Worm (Caenorhabditis elegans) whole organism, L4 larva: Measurements from ENCODE around the gene pifk-1.

ENCODE experiments used
- F10B5.3 ChIP-seq: sonication (generic microtip); optimal IDR thresholded peaks from 2 replicates; lab custom pipeline; 2016; ENCODE audit warnings: mild to moderate bottlenecking, missing genetic modification characterization, missing compliant biosample characterization
- F26F4.8 ChIP-seq: fragments of 200-800 bp; sonication (Bioruptor generic); conservative IDR thresholded peaks from 2 replicates; pipeline ENCODE4 v1.3.6; 2022; ENCODE audit warnings: missing genetic modification characterization, missing compliant biosample characterization
- F37D6.2 ChIP-seq: sonication (generic microtip); optimal IDR thresholded peaks from 2 replicates; lab custom pipeline; 2016; ENCODE audit warnings: mild to moderate bottlenecking, missing genetic modification characterization, missing compliant biosample characterization
- T20F7.1 ChIP-seq: fragments of 200-800 bp; sonication (Bioruptor generic); optimal IDR thresholded peaks from 2 replicates; lab custom pipeline; 2018; ENCODE audit warnings: mild to moderate bottlenecking, missing genetic modification characterization, missing compliant biosample characterization
- T26A8.4 ChIP-seq: fragments of 200-800 bp; sonication (Bioruptor generic); IDR thresholded peaks from 2 replicates; pipeline ENCODE4 v1.3.6; 2022; ENCODE audit warnings: missing genetic modification characterization, missing compliant biosample characterization
- Y48G9A.11 ChIP-seq: fragments of 200-800 bp; sonication (Bioruptor generic); IDR thresholded peaks from 2 replicates; pipeline ENCODE4 v1.3.6; 2022; ENCODE audit warnings: missing genetic modification reagents, missing genetic modification characterization, missing compliant biosample characterization
- ZK546.5 ChIP-seq, 2 experiments: sonication (generic microtip); optimal IDR thresholded peaks; 2 replicates each; lab custom pipeline; 2017; ENCODE audit warnings: missing biosample characterization in 2 of 2, missing genetic modification characterization in 2 of 2
- aha-1 ChIP-seq: fragments of 150-350 bp; peaks from one replicate; lab custom pipeline; 2014; ENCODE audit warnings: missing biosample characterization, missing genetic modification characterization
- attf-4 ChIP-seq: sonication (generic microtip); optimal IDR thresholded peaks from 3 replicates; lab custom pipeline; 2017; ENCODE audit warnings: missing biosample characterization, missing genetic modification characterization
- ceh-20 ChIP-seq: fragments of 200-800 bp; sonication (Bioruptor generic); IDR thresholded peaks from 2 replicates; pipeline ENCODE4 v1.3.6; 2022; ENCODE audit warnings: missing genetic modification reagents, missing genetic modification characterization, missing compliant biosample characterization
- ceh-32 ChIP-seq: sonication (generic microtip); optimal IDR thresholded peaks from 2 replicates; lab custom pipeline; 2016; ENCODE audit warnings: mild to moderate bottlenecking, missing genetic modification characterization, missing compliant biosample characterization; ENCODE audit not compliant: poor library complexity
- ceh-44 ChIP-seq: fragments of 200-800 bp; sonication (Bioruptor generic); IDR thresholded peaks from 2 replicates; pipeline ENCODE4 v1.3.6; 2022; ENCODE audit warnings: missing genetic modification reagents, missing genetic modification characterization, missing compliant biosample characterization
- ceh-82 ChIP-seq: sonication (generic microtip); optimal IDR thresholded peaks from 2 replicates; lab custom pipeline; 2017; ENCODE audit warnings: missing biosample characterization, missing genetic modification characterization
- ces-1 ChIP-seq: fragments of 150-350 bp; sonication (generic microtip); optimal IDR thresholded peaks from 4 replicates; lab custom pipeline; 2014; ENCODE audit warnings: missing biosample characterization, missing genetic modification reagents, missing genetic modification characterization
- daf-16 ChIP-seq, 3 experiments: sonication (generic microtip); optimal IDR thresholded peaks; 2 replicates each; lab custom pipeline; 2016 to 2017; ENCODE audit warnings: missing genetic modification characterization in 3 of 3, missing genetic modification reagents in 3 of 3, mild to moderate bottlenecking in 2 of 3, missing compliant biosample characterization in 2 of 3, missing biosample characterization in 1 of 3, moderate library complexity in 1 of 3
- dmd-8 ChIP-seq: fragments of 200-800 bp; sonication (Bioruptor generic); IDR thresholded peaks from 2 replicates; pipeline ENCODE4 v1.3.6; 2022; ENCODE audit warnings: missing genetic modification characterization, missing compliant biosample characterization
- dmd-9 ChIP-seq: fragments of 200-800 bp; sonication (Bioruptor generic); IDR thresholded peaks from 2 replicates; pipeline ENCODE4 v1.3.6; 2022; ENCODE audit warnings: missing genetic modification reagents, missing genetic modification characterization, missing compliant biosample characterization
- dpl-1 ChIP-seq: fragments of 150-350 bp; optimal IDR thresholded peaks from 2 replicates; lab custom pipeline; 2014; ENCODE audit warnings: missing biosample characterization, missing genetic modification reagents, missing genetic modification characterization
- duxl-1 ChIP-seq: sonication (generic microtip); optimal IDR thresholded peaks from 2 replicates; lab custom pipeline; 2016; ENCODE audit warnings: mild to moderate bottlenecking, missing genetic modification characterization, moderate library complexity, missing compliant biosample characterization; ENCODE audit not compliant: poor library complexity
- egl-27 ChIP-seq: sonication (generic microtip); optimal IDR thresholded peaks from 3 replicates; lab custom pipeline; 2017; ENCODE audit warnings: missing biosample characterization, missing genetic modification reagents, missing genetic modification characterization
- gei-8 ChIP-seq: fragments of 200-800 bp; sonication (Bioruptor generic); optimal IDR thresholded peaks from 2 replicates; lab custom pipeline; 2018; ENCODE audit warnings: mild to moderate bottlenecking, missing genetic modification characterization, missing compliant biosample characterization
- hif-1 ChIP-seq, 2 experiments: sonication (generic microtip); optimal IDR thresholded peaks; 2 replicates each; lab custom pipeline; 2016 to 2017; ENCODE audit warnings: missing compliant biosample characterization in 2 of 2, missing genetic modification characterization in 2 of 2, missing genetic modification reagents in 2 of 2, missing genotype in 2 of 2, mild to moderate bottlenecking in 1 of 2
- hlh-11 ChIP-seq: fragments of 200-800 bp; sonication (Bioruptor generic); optimal IDR thresholded peaks from 2 replicates; lab custom pipeline; 2018; ENCODE audit warnings: mild to moderate bottlenecking, missing genetic modification characterization, missing compliant biosample characterization
- hlh-30 ChIP-seq: sonication (generic microtip); optimal IDR thresholded peaks from 2 replicates; lab custom pipeline; 2017; ENCODE audit warnings: antibody characterized with exemption, mild to moderate bottlenecking, missing genetic modification characterization, missing compliant biosample characterization; ENCODE audit not compliant: insufficient read depth
- hmg-1.1 ChIP-seq: fragments of 200-800 bp; sonication (Bioruptor generic); IDR thresholded peaks from 2 replicates; pipeline ENCODE4 v1.3.6; 2022; ENCODE audit warnings: missing genetic modification reagents, missing genetic modification characterization, missing compliant biosample characterization
- lim-7 ChIP-seq: fragments of 200-800 bp; sonication (Bioruptor generic); IDR thresholded peaks from 2 replicates; pipeline ENCODE4 v1.3.6; 2022; ENCODE audit warnings: missing genetic modification characterization, missing compliant biosample characterization
- lin-29 ChIP-seq: fragments of 200-800 bp; sonication (Bioruptor generic); IDR thresholded peaks from 2 replicates; pipeline ENCODE4 v1.3.6; 2022; ENCODE audit warnings: missing genetic modification reagents, missing genetic modification characterization, missing compliant biosample characterization
- madf-5 ChIP-seq, 2 experiments: fragments of 200-800 bp; sonication (Bioruptor generic); IDR thresholded peaks; 2 replicates each; pipeline ENCODE4 v1.3.6; 2022; ENCODE audit warnings: missing compliant biosample characterization in 2 of 2, missing genetic modification characterization in 2 of 2
- madf-9 ChIP-seq: fragments of 200-800 bp; sonication (Bioruptor generic); conservative IDR thresholded peaks from 2 replicates; pipeline ENCODE4 v1.3.6; 2022; ENCODE audit warnings: missing genetic modification reagents, missing genetic modification characterization, missing compliant biosample characterization
- mxl-2 ChIP-seq: fragments of 200-800 bp; sonication (Bioruptor generic); conservative IDR thresholded peaks from 2 replicates; pipeline ENCODE4 v1.3.6; 2022; ENCODE audit warnings: missing genetic modification reagents, missing genetic modification characterization, missing compliant biosample characterization
- nhr-11 ChIP-seq: fragments of 150-350 bp; optimal IDR thresholded peaks from 2 replicates; lab custom pipeline; 2014; ENCODE audit warnings: missing biosample characterization, missing genetic modification characterization
- nhr-28 ChIP-seq: fragments of 150-350 bp; optimal IDR thresholded peaks from 2 replicates; lab custom pipeline; 2014; ENCODE audit warnings: missing biosample characterization, missing genetic modification characterization
- nhr-41 ChIP-seq: fragments of 200-800 bp; sonication (Bioruptor generic); IDR thresholded peaks from 2 replicates; pipeline ENCODE4 v1.3.6; 2022; ENCODE audit warnings: missing genetic modification reagents, missing genetic modification characterization, missing compliant biosample characterization
- nhr-48 ChIP-seq: sonication (generic microtip); optimal IDR thresholded peaks from 2 replicates; lab custom pipeline; 2016; ENCODE audit warnings: mild to moderate bottlenecking, missing genetic modification characterization, missing compliant biosample characterization
- nhr-76 ChIP-seq: fragments of 150-350 bp; optimal IDR thresholded peaks from 2 replicates; lab custom pipeline; 2014; ENCODE audit warnings: missing biosample characterization, missing genetic modification characterization
- pha-4 ChIP-seq, 2 experiments: fragments of 150-350 bp in 1 of 2; fragments of 200-800 bp in 1 of 2; sonication (Bioruptor generic) in 1 of 2; IDR thresholded peaks in 1 of 2; optimal IDR thresholded peaks in 1 of 2; 2 replicates each; pipeline versions ENCODE4 v1.3.6 to Lab custom; 2014 to 2022; ENCODE audit warnings: missing genetic modification characterization in 2 of 2, missing genetic modification reagents in 2 of 2, missing biosample characterization in 1 of 2, missing compliant biosample characterization in 1 of 2
- php-3 ChIP-seq: fragments of 200-800 bp; sonication (Bioruptor generic); IDR thresholded peaks from 2 replicates; pipeline ENCODE4 v1.3.6; 2022; ENCODE audit warnings: missing genetic modification reagents, missing genetic modification characterization, missing compliant biosample characterization
- rbr-2 ChIP-seq: sonication (generic microtip); optimal IDR thresholded peaks from 2 replicates; lab custom pipeline; 2016; ENCODE audit warnings: missing genotype, missing genetic modification characterization, missing compliant biosample characterization
- sdz-12 ChIP-seq: fragments of 200-800 bp; sonication (Bioruptor generic); optimal IDR thresholded peaks from 2 replicates; lab custom pipeline; 2018; ENCODE audit warnings: mild to moderate bottlenecking, missing genetic modification characterization, missing compliant biosample characterization
- set-16 ChIP-seq: fragments of 200-800 bp; sonication (Bioruptor generic); IDR thresholded peaks from 2 replicates; pipeline ENCODE4 v1.3.6; 2022; ENCODE audit warnings: missing genetic modification reagents, missing genetic modification characterization, missing compliant biosample characterization
- skn-1 ChIP-seq: fragments of 150-350 bp; optimal IDR thresholded peaks from 2 replicates; lab custom pipeline; 2014; ENCODE audit warnings: missing biosample characterization, missing genetic modification characterization
- snpc-1.2 ChIP-seq: fragments of 200-800 bp; sonication (Bioruptor generic); IDR thresholded peaks from 2 replicates; pipeline ENCODE4 v1.3.6; 2022; ENCODE audit warnings: missing genetic modification reagents, missing genetic modification characterization, missing compliant biosample characterization
- snpc-4 ChIP-seq: fragments of 150-350 bp; optimal IDR thresholded peaks from 2 replicates; lab custom pipeline; 2014; ENCODE audit warnings: missing biosample characterization, missing genetic modification characterization
- unc-39 ChIP-seq: sonication (generic microtip); optimal IDR thresholded peaks from 2 replicates; lab custom pipeline; 2017; ENCODE audit warnings: missing biosample characterization, missing genetic modification characterization
- vab-7 ChIP-seq: fragments of 200-800 bp; sonication (Bioruptor generic); IDR thresholded peaks from 2 replicates; pipeline ENCODE4 v1.3.6; 2022; ENCODE audit warnings: missing genetic modification reagents, missing genetic modification characterization, missing compliant biosample characterization
- zag-1 ChIP-seq: fragments of 150-350 bp; optimal IDR thresholded peaks from 2 replicates; lab custom pipeline; 2014; ENCODE audit warnings: missing biosample characterization, missing genetic modification characterization
- zfp-2 ChIP-seq: sonication (generic microtip); optimal IDR thresholded peaks from 2 replicates; lab custom pipeline; 2016; ENCODE audit warnings: mild to moderate bottlenecking, missing genetic modification characterization, missing compliant biosample characterization
- zfp-3 ChIP-seq: fragments of 200-800 bp; sonication (Bioruptor generic); conservative IDR thresholded peaks from 2 replicates; pipeline ENCODE4 v1.3.6; 2022; ENCODE audit warnings: missing genetic modification reagents, missing genetic modification characterization, missing compliant biosample characterization
- ztf-11 ChIP-seq: fragments of 150-350 bp; optimal IDR thresholded peaks from 2 replicates; lab custom pipeline; 2014; ENCODE audit warnings: missing biosample characterization, missing genetic modification characterization
- ztf-7 ChIP-seq: fragments of 150-350 bp; optimal IDR thresholded peaks from 2 replicates; lab custom pipeline; 2014; ENCODE audit warnings: missing biosample characterization, missing genetic modification characterization

pifk-1 gene

DNA sequence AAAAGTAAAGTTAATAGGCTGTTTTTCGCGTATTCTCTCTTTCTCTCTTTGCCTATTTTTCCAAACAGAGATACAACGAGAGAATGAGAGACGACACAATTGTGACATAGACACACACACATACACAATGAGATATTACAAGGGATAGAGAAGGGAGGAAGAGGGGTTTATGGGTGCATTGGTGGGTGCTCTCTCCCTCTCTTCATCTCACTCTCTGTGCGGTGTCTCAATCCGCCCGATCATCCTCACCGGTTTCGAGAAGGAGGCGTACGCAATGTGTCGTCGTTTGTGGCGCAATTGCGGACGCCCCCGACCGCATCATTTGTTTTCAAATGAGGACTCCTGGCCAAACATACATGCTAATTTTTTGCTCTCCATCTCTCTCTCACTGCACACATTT, 25.2 kb upstream of the pifk-1 start:
- TF ChIP-seq F10B5.3 (tag; lab: Kevin White, UChicago) = no peak
- TF ChIP-seq F26F4.8 = no peak
- TF ChIP-seq madf-5 (GFP tag; IDR thresholded peaks at IDR 0.05; lab: Robert Waterston, UW) = 0 out of 4 replicates have a peak, but pooled peaks of 1 of the 2 experiments have one; percentile 9
- TF ChIP-seq nhr-41 = no peak
- TF ChIP-seq unc-39 (tag; lab: Kevin White, UChicago) = no peak
- peak; percentile 75 for TF ChIP-seq nhr-28 (tag; lab: Kevin White, UChicago)
- TF ChIP-seq hlh-11 (tag; lab: Kevin White, UChicago) = peak; percentile 87
- TF ChIP-seq ceh-44 (GFP tag; lab: Robert Waterston, UW) = 0 out of 2 replicates have a peak, but pooled peaks have one; percentile 9
- no peak for TF ChIP-seq nhr-76 (tag; lab: Kevin White, UChicago)
- TF ChIP-seq dmd-8 (GFP tag; lab: Robert Waterston, UW) = no peak
- peak; percentile 80 for TF ChIP-seq hlh-30 (tag; lab: Kevin White, UChicago)
- TF ChIP-seq zag-1 = peak; percentile 68
- no peak for TF ChIP-seq dmd-9 (GFP tag; lab: Robert Waterston, UW)
- TF ChIP-seq set-16 (GFP tag; lab: Robert Waterston, UW) = peak; percentile 79
- peak in 1 of 2 experiments; percentile 74 for TF ChIP-seq daf-16 (GFP tag; optimal IDR thresholded peaks at IDR 0.05; lab: Kevin White, UChicago)
- TF ChIP-seq daf-16 (tag; optimal IDR thresholded peaks at IDR 0.05; lab: Kevin White, UChicago) = peak; percentile 39
- TF ChIP-seq T26A8.4 (GFP tag; lab: Robert Waterston, UW) = peak; percentile 83
- TF ChIP-seq ZK546.5 (tag; optimal IDR thresholded peaks at IDR 0.05; lab: Kevin White, UChicago) = peak in 1 of 2 experiments; percentile 11
- peak; percentile 89 for TF ChIP-seq hmg-1.1 (GFP tag; lab: Robert Waterston, UW)
- peak; percentile 82 for TF ChIP-seq ztf-7 (tag; lab: Kevin White, UChicago)
- no peak for TF ChIP-seq ztf-11
- peak; percentile 73 for TF ChIP-seq duxl-1 (tag; lab: Kevin White, UChicago)
- peak; percentile 94 for TF ChIP-seq nhr-11 (tag; lab: Kevin White, UChicago)
- 0 out of 2 replicates have a peak, but pooled peaks have one; percentile 46 for TF ChIP-seq lim-7 (GFP tag; lab: Robert Waterston, UW)
- TF ChIP-seq rbr-2 = peak; percentile 97
- peak; percentile 91 for TF ChIP-seq nhr-48
- peak; percentile 98 for TF ChIP-seq aha-1
- no peak for TF ChIP-seq Y48G9A.11
- TF ChIP-seq ceh-82 (tag; lab: Kevin White, UChicago) = no peak
- TF ChIP-seq attf-4 (tag; lab: Kevin White, UChicago) = no peak
- TF ChIP-seq egl-27 (tag; lab: Kevin White, UChicago) = no peak
- no peak for TF ChIP-seq sdz-12 (GFP tag; lab: Kevin White, UChicago)
- TF ChIP-seq T20F7.1 (GFP tag; lab: Kevin White, UChicago) = peak; percentile 80
- peak; percentile 90 for TF ChIP-seq F37D6.2 (tag; lab: Kevin White, UChicago)
- TF ChIP-seq ceh-32 (tag; lab: Kevin White, UChicago) = peak; percentile 40
- no peak for TF ChIP-seq lin-29 (GFP tag; lab: Robert Waterston, UW)
- peak; percentile 77 for TF ChIP-seq madf-9 (GFP tag; lab: Robert Waterston, UW)
- TF ChIP-seq vab-7 (GFP tag; lab: Robert Waterston, UW) = peak; percentile 72
- TF ChIP-seq ces-1 (GFP tag; lab: Kevin White, UChicago) = peak; percentile 36
- no peak for TF ChIP-seq skn-1 (tag; lab: Kevin White, UChicago)
- no peak for TF ChIP-seq mxl-2 (GFP tag; lab: Robert Waterston, UW)
- peak; percentile 37; the same call in 1 of the 2 replicates for TF ChIP-seq pha-4 (GFP tag; IDR thresholded peaks at IDR 0.05; lab: Robert Waterston, UW)
- no peak for TF ChIP-seq pha-4 (tag; optimal IDR thresholded peaks at IDR 0.05; lab: Kevin White, UChicago)
- peak; percentile 82 for TF ChIP-seq ceh-20 (GFP tag; lab: Robert Waterston, UW)
- TF ChIP-seq snpc-4 = peak; percentile 11
- TF ChIP-seq gei-8 (GFP tag; lab: Kevin White, UChicago) = no peak
- no peak for TF ChIP-seq zfp-2 (tag; lab: Kevin White, UChicago)
- TF ChIP-seq php-3 = no peak
- TF ChIP-seq dpl-1 (GFP tag; lab: Kevin White, UChicago) = peak; percentile 23
- peak in 1 of 2 experiments; percentile 74 for TF ChIP-seq hif-1 (tag; optimal IDR thresholded peaks at IDR 0.05; lab: Kevin White, UChicago)
- TF ChIP-seq zfp-3 = peak; percentile 31; the same call in 1 of the 2 replicates
- no peak for TF ChIP-seq snpc-1.2 (GFP tag; lab: Robert Waterston, UW)
